Worm (Caenorhabditis elegans) whole organism, mixed stage, embryonic: ENCODE data around the gene ccch-3.

Experiments used
- blmp-1 ChIP-seq: fragments of 150-350 bp; optimal IDR thresholded peaks from 2 replicates; lab custom pipeline; 2014; ENCODE audit warnings: missing biosample characterization, missing genetic modification characterization
- elt-1 ChIP-seq: sonication (generic microtip); optimal IDR thresholded peaks from 2 replicates; lab custom pipeline; 2017; ENCODE audit warnings: missing genetic modification characterization, mild to moderate bottlenecking, missing compliant biosample characterization, antibody characterized with exemption, moderate library complexity, borderline replicate concordance; ENCODE audit not compliant: insufficient read depth
- mls-2 ChIP-seq: sonication (generic microtip); optimal IDR thresholded peaks from 2 replicates; lab custom pipeline; 2016; ENCODE audit warnings: mild to moderate bottlenecking, missing genetic modification characterization, moderate library complexity, missing compliant biosample characterization

DNA sequence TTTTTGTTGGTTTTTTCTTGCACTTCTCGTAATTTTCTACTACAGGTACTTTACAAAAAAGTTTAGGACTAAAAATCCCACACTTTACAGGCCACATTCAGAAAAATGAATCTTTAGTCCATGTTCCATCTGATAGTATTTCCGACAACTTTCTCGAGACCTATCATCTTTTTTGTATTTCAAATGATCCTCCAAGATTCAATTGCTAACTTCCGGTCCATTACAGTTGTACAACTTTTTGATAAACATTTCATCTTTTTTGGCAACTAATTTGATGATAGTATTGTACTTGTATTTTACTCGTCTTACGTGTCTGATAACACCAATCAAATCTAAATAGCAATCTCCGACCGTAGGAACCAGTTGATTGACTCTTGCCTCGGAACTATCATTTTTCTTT, 7.9 kb upstream of the ccch-3 start:
- TF ChIP-seq mls-2 (tag; lab: Kevin White, UChicago), result no peak
- no peak for TF ChIP-seq elt-1 (tag; lab: Kevin White, UChicago)
- TF ChIP-seq blmp-1 (tag; lab: Kevin White, UChicago), result no peak
